Worm (Caenorhabditis elegans) whole organism, dauer: Measurements from ENCODE around the gene T19C3.5.

Experiments used
- unc-62 ChIP-seq: sonication (generic microtip); optimal IDR thresholded peaks from 2 replicates; lab custom pipeline; 2017; ENCODE audit warnings: missing biosample characterization, missing genetic modification reagents, missing genetic modification characterization

Gene T19C3.5

DNA sequence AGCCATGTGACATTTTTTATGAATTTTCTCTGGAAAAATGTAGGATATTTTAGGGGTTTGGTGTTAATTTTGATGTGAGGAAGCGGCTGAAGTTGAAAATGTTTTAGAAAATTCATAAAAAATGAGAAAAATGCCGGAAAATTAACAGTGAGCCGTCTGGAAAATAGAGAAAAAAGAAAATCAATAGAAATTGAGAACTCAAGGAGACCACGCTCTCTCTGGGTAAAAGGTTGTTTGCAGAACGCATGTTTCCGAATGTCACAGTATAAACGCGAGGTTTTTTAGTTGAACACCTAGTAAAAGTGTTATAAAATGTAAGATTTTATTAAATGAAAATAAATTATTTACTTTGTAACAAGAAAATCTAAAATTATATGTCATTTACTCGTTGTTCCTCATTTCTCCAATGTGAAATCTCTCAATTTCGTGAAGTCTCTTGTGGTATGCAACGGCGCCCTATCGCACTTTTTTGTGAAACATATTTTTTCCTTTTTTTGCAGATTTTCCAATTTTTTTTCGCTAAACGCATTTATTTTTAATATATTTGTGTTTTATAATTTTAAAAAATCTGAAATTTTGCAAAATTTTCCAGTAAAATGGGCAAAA, 12.6 kb upstream of the T19C3.5 start, which contains the start of the genes tag-266 and tag-267:
TSS of gene tag-266 (minus strand) at position 29 of the 606 bp plus-strand sequence.
TSS of gene tag-267 (plus strand) at position 593 of the 606 bp plus-strand sequence.
- TF ChIP-seq unc-62 (GFP tag; lab: Kevin White, UChicago), result no peak

DNA sequence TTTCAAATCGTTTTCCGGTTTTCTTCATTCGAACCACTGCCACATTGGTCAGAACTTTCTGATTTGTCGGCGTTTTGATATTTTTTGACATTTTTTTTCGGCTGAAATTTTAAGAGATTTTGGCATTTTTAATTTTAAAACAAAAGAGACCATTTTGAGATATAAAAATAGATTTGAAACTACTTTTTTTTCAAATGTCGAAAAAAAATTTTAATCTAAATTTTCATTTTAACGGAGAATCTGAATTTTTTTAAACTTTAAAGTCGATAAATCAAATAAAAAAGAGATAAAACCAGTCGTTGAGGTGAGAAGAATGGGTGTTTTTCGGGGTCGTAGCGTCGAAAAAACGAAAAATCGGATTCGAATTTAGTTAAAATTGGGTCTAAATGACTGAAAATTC, 10.6 kb upstream of the T19C3.5 start, which contains the start of gene sbds-1:
TSS of gene sbds-1 (minus strand) at position 101 of the 400 bp plus-strand sequence.
- no peak for TF ChIP-seq unc-62 (GFP tag; lab: Kevin White, UChicago)

DNA sequence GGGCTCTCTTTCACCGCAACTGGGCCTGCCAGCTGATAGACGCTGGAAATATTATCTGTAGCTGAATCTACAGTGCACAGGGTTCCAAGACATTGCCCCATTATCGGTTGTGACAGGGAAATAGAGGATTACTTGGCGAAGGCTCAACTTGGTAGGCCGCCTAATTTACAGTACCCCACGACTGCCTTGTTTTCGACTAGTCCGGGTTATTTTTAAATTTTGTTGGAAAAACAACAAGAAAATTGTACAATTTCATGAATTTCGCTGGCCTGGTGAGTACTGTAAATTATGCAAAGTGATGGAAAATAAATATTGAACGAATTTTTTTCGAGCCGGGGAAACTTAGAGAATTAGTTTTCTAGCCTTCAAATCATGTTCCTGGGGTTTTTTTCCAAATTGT, 8.3 kb upstream of the T19C3.5 start, which contains the start of gene T19C3.7:
TSS of gene T19C3.7 (minus strand) at position 101 of the 400 bp plus-strand sequence.
- TF ChIP-seq unc-62 (GFP tag; lab: Kevin White, UChicago), result no peak

DNA sequence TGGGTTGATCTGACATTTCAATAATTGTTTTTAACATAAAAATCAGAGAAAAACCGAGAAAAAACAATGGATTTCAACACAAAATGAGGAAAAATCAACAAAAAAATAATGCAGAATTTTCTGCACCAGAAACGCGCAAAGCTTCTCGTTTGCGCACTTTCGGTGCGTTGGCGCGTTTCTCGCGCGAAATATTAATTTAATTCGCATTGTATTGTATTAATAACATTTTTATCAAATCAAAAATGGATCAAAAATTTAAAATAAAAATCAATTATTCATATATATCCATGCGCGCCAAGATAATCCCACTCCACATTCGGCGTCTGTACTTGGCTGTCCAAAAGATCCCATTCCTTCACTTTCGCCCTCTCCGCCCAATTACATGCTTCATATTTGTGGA, 6.9 kb upstream of the T19C3.5 start, which contains the start of gene fem-2:
TSS of gene fem-2 (minus strand) at position 9 of the 400 bp plus-strand sequence.
- TF ChIP-seq unc-62 (GFP tag; lab: Kevin White, UChicago), result no peak

DNA sequence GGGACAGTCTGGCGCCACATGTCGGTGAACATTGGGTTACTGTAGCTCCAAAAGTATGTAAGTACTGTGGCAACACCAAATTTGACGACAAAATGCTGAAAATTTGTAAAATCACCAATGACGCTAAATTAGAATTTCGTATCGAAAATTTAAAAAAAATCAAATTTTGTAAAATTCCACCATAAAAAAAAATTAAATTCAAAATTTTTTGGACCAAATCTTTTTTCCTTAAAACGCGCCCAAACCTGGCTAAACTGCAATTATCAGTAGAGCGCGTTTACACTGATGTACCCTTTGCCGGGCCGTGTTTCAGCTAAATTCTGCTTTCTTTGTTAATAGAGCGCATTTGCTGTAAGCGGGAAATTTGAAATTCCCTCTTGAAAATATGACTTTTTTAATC, 3.7 kb upstream of the T19C3.5 start, which contains the start of gene T19C3.6:
TSS of gene T19C3.6 (minus strand) at position 101 of the 400 bp plus-strand sequence.
- TF ChIP-seq unc-62 (GFP tag; lab: Kevin White, UChicago), result no peak

DNA sequence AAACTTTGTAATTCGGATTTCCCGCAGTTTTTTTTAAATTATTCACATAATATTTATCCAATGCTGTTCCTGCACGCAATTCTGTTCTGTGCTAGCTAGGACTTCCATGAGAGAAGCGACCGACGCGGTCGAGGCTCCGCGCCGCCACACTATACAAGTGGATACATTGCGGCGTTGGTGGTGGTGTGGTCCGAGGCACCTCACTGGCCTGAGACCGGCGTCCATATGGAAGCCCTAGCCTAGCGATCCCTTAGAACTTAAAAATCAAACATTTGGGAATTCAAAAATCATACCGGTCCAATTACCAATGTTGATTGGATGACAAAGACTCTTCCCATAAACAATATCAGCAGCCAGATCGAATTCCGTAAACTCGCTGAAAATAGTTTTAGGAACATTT, 1.6 kb downstream of the T19C3.5 start:
- TF ChIP-seq unc-62 (GFP tag; lab: Kevin White, UChicago), result no peak

DNA sequence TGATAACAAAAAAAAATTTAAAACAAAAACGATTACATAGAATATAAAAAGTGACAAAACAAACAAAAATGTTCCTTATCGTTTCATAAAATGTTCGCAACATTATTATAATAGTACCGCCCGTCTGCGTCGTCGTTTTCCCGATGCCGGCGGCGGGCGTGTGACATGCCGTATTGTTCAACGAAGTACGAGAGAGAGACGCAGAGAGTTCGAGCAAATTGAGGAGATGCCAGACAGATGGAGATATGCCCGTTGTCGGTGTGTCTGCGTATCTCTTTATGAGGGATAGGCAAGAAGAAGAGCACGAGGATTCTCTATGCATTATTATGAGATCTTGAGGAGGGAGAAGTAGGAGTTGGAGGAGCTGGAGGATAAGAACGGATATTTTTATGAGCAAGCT, 4.0 kb downstream of the T19C3.5 start:
- no peak for TF ChIP-seq unc-62 (GFP tag; lab: Kevin White, UChicago)

DNA sequence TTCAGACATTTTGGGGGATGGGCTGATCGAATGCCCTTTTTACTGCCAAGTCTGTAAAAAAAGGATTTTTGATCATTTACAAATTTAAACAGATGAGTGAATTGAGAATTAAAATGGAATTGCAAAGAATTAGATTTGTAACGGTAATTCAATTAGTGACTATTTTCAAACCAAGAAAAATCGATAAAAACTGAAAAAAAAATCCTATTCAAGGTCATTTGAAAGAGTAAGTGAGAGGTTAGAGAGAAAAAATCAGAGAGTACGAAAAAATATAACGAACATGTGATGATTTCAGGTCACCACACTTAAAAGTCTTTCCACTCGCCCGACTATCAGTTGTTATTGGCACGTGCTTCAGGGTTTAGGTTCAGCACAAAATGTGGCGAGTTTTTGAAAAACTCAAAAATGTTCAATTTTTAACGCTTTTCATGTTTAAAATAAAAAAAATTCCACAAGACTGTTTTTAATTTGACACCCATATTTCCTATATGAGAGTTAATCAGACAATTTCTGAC, 7.5 kb downstream of the T19C3.5 start, which contains the start of gene T19C3.4:
TSS of gene T19C3.4 (minus strand) at position 51 of the 515 bp plus-strand sequence.
- no peak for TF ChIP-seq unc-62 (GFP tag; lab: Kevin White, UChicago)

DNA sequence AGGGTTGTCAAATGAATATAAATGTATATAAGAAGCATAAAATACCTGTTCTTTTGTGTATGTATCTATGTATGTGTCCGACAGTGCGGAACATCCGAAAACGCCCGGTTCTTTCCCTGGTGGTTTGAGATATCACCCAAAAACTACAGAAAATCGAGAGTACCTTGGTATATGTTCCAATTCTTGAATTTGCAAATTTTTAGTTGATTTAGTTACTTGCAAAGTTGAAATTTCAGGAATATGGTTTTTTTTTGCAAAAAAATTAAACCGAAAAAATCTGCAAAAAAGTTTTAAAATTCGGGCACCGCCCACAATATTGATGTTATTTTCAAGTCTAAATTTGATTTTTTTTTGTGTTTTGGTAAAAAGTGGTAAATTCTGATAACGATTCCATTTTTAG, 10.3 kb downstream of the T19C3.5 start, which contains the start of gene T19C3.2:
TSS of gene T19C3.2 (minus strand) at position 101 of the 400 bp plus-strand sequence.
- no peak for TF ChIP-seq unc-62 (GFP tag; lab: Kevin White, UChicago)

DNA sequence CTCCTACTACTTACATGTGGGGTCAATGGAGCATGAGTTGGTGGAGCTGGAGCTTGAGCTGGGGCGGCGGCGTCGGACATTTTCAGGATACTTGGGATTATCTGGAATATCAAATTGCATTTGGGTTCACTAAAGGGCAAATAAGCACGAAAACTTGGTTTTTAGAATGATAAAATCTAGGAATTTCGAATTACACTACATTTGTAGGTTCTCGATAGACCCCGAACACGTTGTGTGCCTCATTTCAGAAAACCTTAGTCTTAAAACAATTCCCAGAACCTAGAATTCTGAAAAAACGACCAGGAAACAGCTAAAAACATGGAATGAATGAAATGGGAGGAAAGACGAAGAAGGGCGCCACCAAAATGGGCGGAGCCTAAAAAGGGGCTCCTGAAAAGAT, 13.3 kb downstream of the T19C3.5 start, which contains the start of gene T19C3.3:
TSS of gene T19C3.3 (minus strand) at position 101 of the 400 bp plus-strand sequence.
- TF ChIP-seq unc-62 (GFP tag; lab: Kevin White, UChicago), result no peak

DNA sequence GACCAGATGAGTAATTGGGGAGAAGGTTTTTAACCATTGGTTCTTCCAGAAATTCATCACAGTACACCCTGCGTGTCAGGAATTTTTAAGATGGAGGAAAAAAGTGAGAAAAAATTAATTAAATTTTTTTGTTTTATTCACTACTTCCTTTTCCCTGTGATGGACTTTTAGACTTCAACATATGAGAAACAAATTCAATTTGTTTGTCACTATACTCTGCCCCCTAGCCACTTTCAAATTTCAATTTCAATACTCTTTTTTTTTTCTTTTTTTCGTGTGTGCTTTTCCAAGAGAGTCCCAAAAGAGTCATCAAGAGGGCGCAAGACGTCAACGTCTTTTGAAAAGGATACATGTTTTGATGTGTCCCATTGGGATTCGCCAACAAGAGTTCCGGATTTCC, 15.0 kb downstream of the T19C3.5 start:
- TF ChIP-seq unc-62 (GFP tag; lab: Kevin White, UChicago), result no peak

DNA sequence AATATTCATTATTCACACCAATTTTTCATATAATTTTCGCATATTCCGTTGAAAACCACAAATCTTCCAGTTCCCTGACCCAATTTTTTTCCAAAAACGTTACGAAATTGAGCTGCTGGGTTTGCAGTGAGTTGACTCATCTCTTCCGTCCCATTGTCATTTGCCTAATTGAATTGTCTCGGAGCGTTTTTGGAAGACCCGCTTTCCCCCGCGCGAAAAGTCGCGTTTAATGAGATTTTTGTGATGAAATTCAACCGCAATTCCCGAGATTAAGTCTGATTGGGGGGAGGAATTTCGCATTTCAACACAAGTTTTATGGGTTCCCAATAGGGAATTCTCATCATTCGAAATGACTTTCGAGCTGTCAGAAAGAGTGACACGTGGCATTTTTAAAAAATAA, 15.8 kb downstream of the T19C3.5 start:
- no peak for TF ChIP-seq unc-62 (GFP tag; lab: Kevin White, UChicago)

DNA sequence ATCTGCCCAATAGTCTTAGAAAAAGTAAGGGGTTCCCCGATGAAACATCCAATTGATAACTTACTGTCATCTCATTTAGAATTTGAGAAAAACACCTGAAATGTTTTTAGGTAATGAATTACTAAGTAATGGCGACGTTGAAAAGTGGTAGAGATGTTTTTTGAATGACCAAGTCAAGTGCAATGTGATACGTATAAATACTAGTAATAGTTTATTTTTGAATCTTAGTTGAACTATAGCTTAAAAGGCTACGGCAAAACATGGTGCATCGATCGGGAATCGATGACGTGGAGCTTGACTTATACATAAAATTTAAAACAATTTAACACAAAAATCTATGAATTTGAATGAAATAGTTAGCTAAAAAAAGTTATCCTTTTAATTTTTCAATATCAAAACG, 18.2 kb downstream of the T19C3.5 start, which contains the start of gene best-17:
TSS of gene best-17 (minus strand) at position 101 of the 400 bp plus-strand sequence.
- no peak for TF ChIP-seq unc-62 (GFP tag; lab: Kevin White, UChicago)

DNA sequence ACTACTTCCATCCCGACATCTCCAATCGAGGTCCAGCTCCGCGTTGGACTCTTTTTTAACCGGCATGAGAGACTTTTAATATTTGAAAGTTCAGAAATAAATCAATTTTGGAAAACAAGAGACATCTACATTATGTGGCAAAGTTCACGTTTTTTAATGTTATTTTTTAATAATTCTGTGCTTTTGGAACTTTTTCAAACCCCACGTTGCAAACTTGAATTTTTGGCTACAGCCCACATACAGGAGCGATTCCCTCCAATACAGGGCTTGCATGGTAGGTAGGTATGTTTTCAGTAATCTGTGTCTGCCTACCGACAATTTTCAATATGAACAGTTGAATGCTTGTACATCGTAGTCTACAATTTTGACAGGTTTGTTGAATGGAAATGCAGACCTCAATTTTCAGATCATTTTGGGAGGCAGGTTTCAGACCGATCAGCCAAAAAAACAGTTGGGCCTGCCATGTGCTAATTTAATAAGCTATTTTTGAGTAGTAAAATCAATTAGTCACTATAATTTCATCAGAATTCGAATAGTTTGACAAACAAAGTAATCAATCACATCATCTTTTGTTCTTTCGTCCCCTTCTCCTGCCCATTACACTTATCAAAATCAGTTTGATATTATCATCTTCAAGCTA, 22.2 kb downstream of the T19C3.5 start, which contains the start of the genes Y55B1AR.4 and ttr-7:
TSS of gene Y55B1AR.4 (minus strand) at position 101 of the 640 bp plus-strand sequence.
TSS of gene ttr-7 (plus strand) at position 590 of the 640 bp plus-strand sequence.
- no peak for TF ChIP-seq unc-62 (GFP tag; lab: Kevin White, UChicago)

DNA sequence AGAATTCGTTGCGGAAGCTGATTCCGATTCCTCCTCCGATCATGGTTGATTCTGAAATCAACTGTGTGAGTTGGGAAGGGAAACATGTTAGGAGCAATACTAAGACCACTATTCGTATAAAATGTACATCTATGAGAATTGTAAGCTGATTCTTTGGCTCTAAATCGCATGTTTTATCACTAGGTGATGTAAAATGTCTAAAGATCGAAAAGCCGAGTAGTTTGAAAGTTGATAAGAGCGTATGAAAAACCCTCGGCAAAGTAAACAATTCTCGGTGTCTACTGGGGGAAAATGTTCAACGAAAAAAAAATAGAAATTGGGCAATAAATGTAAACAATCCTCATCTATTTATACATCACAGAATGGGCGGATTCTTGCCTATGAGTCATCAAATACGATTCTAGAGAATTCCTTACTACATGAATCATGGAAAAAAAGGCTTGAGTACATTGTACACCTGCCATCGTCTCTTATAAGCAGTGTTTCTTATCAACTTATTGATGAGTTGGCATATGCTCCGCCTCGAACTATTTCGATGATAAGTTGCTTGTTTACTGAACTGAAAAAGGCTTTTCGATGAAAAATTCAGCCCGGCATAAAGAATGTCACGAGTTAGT, 27.3 kb downstream of the T19C3.5 start, which contains the start of gene lec-6:
TSS of gene lec-6 (minus strand) at position 51 of the 617 bp plus-strand sequence.
- TF ChIP-seq unc-62 (GFP tag; lab: Kevin White, UChicago), result no peak
